Worm (Caenorhabditis elegans): ENCODE measurements around the gene F54H12.8.

The F54H12.8 gene

DNA sequence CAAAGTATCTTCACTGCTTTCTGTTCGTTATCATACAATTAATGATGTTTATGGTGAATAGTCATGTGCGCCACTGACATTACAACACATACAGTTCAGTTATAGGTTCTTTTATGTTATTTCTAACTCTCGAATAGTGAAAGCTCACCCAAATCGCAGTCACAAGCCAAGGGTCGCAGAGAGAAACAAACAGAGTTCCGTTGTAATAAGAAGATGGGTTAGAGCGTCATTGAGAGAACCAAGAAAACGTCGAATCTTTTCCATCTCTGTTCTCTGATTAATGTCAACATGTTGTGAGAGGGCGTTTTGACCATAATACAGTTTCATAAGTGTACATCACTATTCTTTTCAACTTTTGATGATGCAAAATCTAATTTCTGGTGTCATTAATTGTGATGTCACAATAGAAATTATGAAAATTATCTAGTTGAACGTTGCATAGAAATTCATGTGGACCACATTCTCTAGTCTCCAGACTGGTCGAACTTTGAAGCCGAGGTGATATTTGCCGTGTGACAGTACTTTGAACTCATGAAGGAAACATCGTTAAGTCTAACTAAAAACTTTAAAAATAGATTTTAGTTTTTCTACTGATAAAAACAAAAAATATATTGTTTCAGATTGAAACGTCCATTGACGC lies 5.1 kb upstream of the F54H12.8 start (continued):
- TF ChIP-seq snpc-1.1 (tag; optimal IDR thresholded peaks at IDR 0.05; ENCODE audit: insufficient read depth) (no peak), tbp1 (GFP tag; optimal IDR thresholded peaks at IDR 0.05) (no peak), lsl-1 (GFP tag; optimal IDR thresholded peaks at IDR 0.05) (peak; percentile 6), attf-5 (GFP tag; optimal IDR thresholded peaks at IDR 0.05) (peak; percentile 26), nfyb-1 (GFP tag; IDR thresholded peaks at IDR 0.05) (peak; percentile 40; the same call in 1 of the 2 replicates)

DNA sequence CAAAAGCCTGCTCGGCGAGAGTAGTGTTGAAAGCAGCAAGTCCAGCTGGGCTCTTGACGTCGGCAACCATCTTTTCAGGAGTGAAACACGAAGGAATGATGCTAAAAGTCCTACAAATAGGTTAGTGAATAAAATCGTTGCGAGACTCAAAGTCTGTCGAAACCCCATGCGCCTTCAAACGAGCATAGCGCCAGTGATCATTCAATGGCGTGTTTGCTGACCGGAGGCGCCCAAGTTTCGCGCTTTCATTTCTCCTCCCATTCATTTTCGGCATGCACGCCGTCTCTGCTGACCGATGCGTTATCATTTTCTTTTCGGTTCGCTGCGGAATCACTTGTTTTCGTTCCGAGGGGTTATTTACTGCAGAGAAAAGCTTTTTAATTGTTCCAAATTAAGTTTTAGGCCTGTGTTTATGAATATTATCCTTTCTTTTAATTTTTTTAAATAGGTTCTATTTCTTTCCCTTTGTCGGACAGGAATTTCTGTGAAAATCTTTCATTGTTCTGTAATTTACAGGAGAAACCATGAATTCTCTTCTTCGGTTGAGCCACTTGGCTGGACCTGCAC lies 4.3 kb upstream of the F54H12.8 start, which contains the start of the genes eef-1B.1 and aco-2:
eef-1B.1 (minus strand) TSS at position 186 of the 567 bp plus-strand sequence.
aco-2 (plus strand) TSS at position 517 of the 567 bp plus-strand sequence.
- TF ChIP-seq athp-1 (tag; optimal IDR thresholded peaks at IDR 0.05), result peak; percentile 3
- TF ChIP-seq gei-17 (GFP tag; optimal IDR thresholded peaks at IDR 0.05), result peak; percentile 54
- TF ChIP-seq ceh-27 (GFP tag; optimal IDR thresholded peaks at IDR 0.05), result peak; percentile 77
- TF ChIP-seq nhr-80 (tag; optimal IDR thresholded peaks at IDR 0.05), result peak; percentile 94
- TF ChIP-seq lin-40 (tag; optimal IDR thresholded peaks at IDR 0.05), result peak; percentile 84
- TF ChIP-seq hsf-1 (GFP tag; IDR thresholded peaks at IDR 0.05), result no peak
- TF ChIP-seq bed-2 (GFP tag; IDR thresholded peaks at IDR 0.05), result no peak
- peak; percentile 87 for TF ChIP-seq ekl-4 (GFP tag; IDR thresholded peaks at IDR 0.05)
- peak; percentile 70 for TF ChIP-seq tbp1 (GFP tag; optimal IDR thresholded peaks at IDR 0.05)
- TF ChIP-seq hmg-1.2 (GFP tag; IDR thresholded peaks at IDR 0.05), result peak; percentile 55
- peak; percentile 70; the same call in 1 of the 2 replicates for TF ChIP-seq B0336.3 (GFP tag; IDR thresholded peaks at IDR 0.05)
- peak; percentile 11 for TF ChIP-seq snpc-1.3 (tag; optimal IDR thresholded peaks at IDR 0.05; ENCODE audit: insufficient read depth)
- TF ChIP-seq mcd-1 (GFP tag; IDR thresholded peaks at IDR 0.05), result peak; percentile 88
- peak; percentile 84 for TF ChIP-seq K11D2.4 (GFP tag; IDR thresholded peaks at IDR 0.05)
- peak; percentile 57 for TF ChIP-seq F23B12.7 (tag; optimal IDR thresholded peaks at IDR 0.05; ENCODE audit: insufficient read depth)
- peak; percentile 64; the same call in 1 of the 2 replicates for TF ChIP-seq C06A6.2 (GFP tag; conservative IDR thresholded peaks at IDR 0.05)
- TF ChIP-seq nfyb-1 (GFP tag; IDR thresholded peaks at IDR 0.05), result peak; percentile 85
- TF ChIP-seq lir-1 (GFP tag; conservative IDR thresholded peaks at IDR 0.05), result peak; percentile 42; the same call in 1 of the 2 replicates
- peak; percentile 33 for TF ChIP-seq ama-1 (optimal IDR thresholded peaks at IDR 0.05)
- TF ChIP-seq ama-1 (GFP tag; optimal IDR thresholded peaks at IDR 0.05), result no peak
- peak; percentile 88 for TF ChIP-seq dox-1 (GFP tag; IDR thresholded peaks at IDR 0.05)
- TF ChIP-seq xnd-1 (tag; optimal IDR thresholded peaks at IDR 0.05), result peak; percentile 40
- TF ChIP-seq pbrm-1 (GFP tag; IDR thresholded peaks at IDR 0.05), result peak; percentile 81
- TF ChIP-seq ceh-58 (GFP tag; IDR thresholded peaks at IDR 0.05), result no peak
- TF ChIP-seq ztf-26 (tag; optimal IDR thresholded peaks at IDR 0.05), result peak; percentile 74
- TF ChIP-seq hlh-12 (tag; optimal IDR thresholded peaks at IDR 0.05), result no peak
- TF ChIP-seq egl-44 (GFP tag; IDR thresholded peaks at IDR 0.05), result peak; percentile 87
- TF ChIP-seq lin-35 (GFP tag; optimal IDR thresholded peaks at IDR 0.05), result peak in 2 of 3 experiments; percentile 3 to 89
- peak; percentile 53; the same call in 1 of the 2 replicates for TF ChIP-seq cebp-1 (GFP tag; IDR thresholded peaks at IDR 0.05)
- TF ChIP-seq cebp-1 (tag; optimal IDR thresholded peaks at IDR 0.05), result peak; percentile 87
- no peak for TF ChIP-seq snpc-4 (GFP tag; optimal IDR thresholded peaks at IDR 0.05)
- TF ChIP-seq snpc-4 (tag; optimal IDR thresholded peaks at IDR 0.05), result peak; percentile 2 to 63 (median 54)
- TF ChIP-seq ceh-100 (GFP tag; IDR thresholded peaks at IDR 0.05), result peak; percentile 68
- no peak for TF ChIP-seq T07F8.4 (tag; optimal IDR thresholded peaks at IDR 0.05)
- TF ChIP-seq lsl-1 (GFP tag; optimal IDR thresholded peaks at IDR 0.05), result peak; percentile 72
- TF ChIP-seq lsy-27 (tag; optimal IDR thresholded peaks at IDR 0.05; ENCODE audit: borderline replicate concordance, insufficient read depth), result no peak
- TF ChIP-seq madf-3 (GFP tag; IDR thresholded peaks at IDR 0.05), result peak; percentile 92
- TF ChIP-seq rcor-1 (GFP tag; IDR thresholded peaks at IDR 0.05), result peak; percentile 67
- TF ChIP-seq atf-7 (tag; optimal IDR thresholded peaks at IDR 0.05), result peak; percentile 36
- no peak for TF ChIP-seq B0019.2 (GFP tag; conservative IDR thresholded peaks at IDR 0.05)
- peak; percentile 68 for TF ChIP-seq dpl-1 (GFP tag; optimal IDR thresholded peaks at IDR 0.05)
- no peak for TF ChIP-seq sea-2 (GFP tag; IDR thresholded peaks at IDR 0.05)
- no peak for TF ChIP-seq ztf-3 (GFP tag; optimal IDR thresholded peaks at IDR 0.05)

Data from whole organism, young adult.